Worm (Caenorhabditis elegans): ENCODE measurements around the gene F54B3.1.

Gene F54B3.1

ce11 chrII:10271093-10271492 is 20.0 kb downstream of the F54B3.1 start, which contains the start of gene F54B3.4:
Gene F54B3.4 (minus strand): TSS chrII:10271193.
- TF ChIP-seq F13C5.2 (tag; optimal IDR thresholded peaks at IDR 0.05) = no peak
- no peak for TF ChIP-seq scrt-1 (GFP tag; IDR thresholded peaks at IDR 0.05)
- no peak for TF ChIP-seq tbx-11 (GFP tag; IDR thresholded peaks at IDR 0.05)
- no peak for TF ChIP-seq ets-7 (tag; optimal IDR thresholded peaks at IDR 0.05)
- no peak for TF ChIP-seq ceh-36 (tag; optimal IDR thresholded peaks at IDR 0.05)
- no peak for TF ChIP-seq hmg-4 (GFP tag; optimal IDR thresholded peaks at IDR 0.05)
- TF ChIP-seq tra-4 (tag; optimal IDR thresholded peaks at IDR 0.05) = no peak
- no peak for TF ChIP-seq ceh-13 (GFP tag; optimal IDR thresholded peaks at IDR 0.05)
- TF ChIP-seq hnd-1 (tag; optimal IDR thresholded peaks at IDR 0.05) = no peak
- no peak for TF ChIP-seq ama-1 (optimal IDR thresholded peaks at IDR 0.05)
- no peak for TF ChIP-seq tbx-37 (GFP tag; conservative IDR thresholded peaks at IDR 0.05)
- TF ChIP-seq pes-1 (GFP tag; IDR thresholded peaks at IDR 0.05) = no peak
- no peak for TF ChIP-seq hmbx-1 (tag; optimal IDR thresholded peaks at IDR 0.05)
- no peak for TF ChIP-seq aly-1 (tag; optimal IDR thresholded peaks at IDR 0.05)

ce11 chrII:10279561-10279960 is 28.5 kb downstream of the F54B3.1 start, which contains the start of gene ZK971.1:
Gene ZK971.1 (minus strand): TSS chrII:10279661.
- no peak for TF ChIP-seq F13C5.2 (tag; optimal IDR thresholded peaks at IDR 0.05)
- no peak for TF ChIP-seq hmg-4 (GFP tag; optimal IDR thresholded peaks at IDR 0.05)
- no peak for TF ChIP-seq hnd-1 (tag; optimal IDR thresholded peaks at IDR 0.05)
- TF ChIP-seq ceh-13 (GFP tag; optimal IDR thresholded peaks at IDR 0.05) = no peak
- TF ChIP-seq tbx-37 (GFP tag; conservative IDR thresholded peaks at IDR 0.05) = no peak
- no peak for TF ChIP-seq hmbx-1 (tag; optimal IDR thresholded peaks at IDR 0.05)
- no peak for TF ChIP-seq flt-1 (GFP tag; IDR thresholded peaks at IDR 0.05)
- no peak for TF ChIP-seq B0310.2 (tag; optimal IDR thresholded peaks at IDR 0.05)
- no peak for TF ChIP-seq ama-1 (optimal IDR thresholded peaks at IDR 0.05)
- TF ChIP-seq tra-4 (tag; optimal IDR thresholded peaks at IDR 0.05) = no peak

- no peak for TF ChIP-seq ceh-13 (GFP tag; optimal IDR thresholded peaks at IDR 0.05)
- no peak for TF ChIP-seq flt-1 (GFP tag; IDR thresholded peaks at IDR 0.05)
- TF ChIP-seq tbx-11 (GFP tag; IDR thresholded peaks at IDR 0.05) = no peak
These were observed 30.6 kb downstream of the F54B3.1 start for ce11 chrII:10281674-10282073.

ce11 chrII:10283145-10283544 is 32.1 kb downstream of the F54B3.1 start:
- TF ChIP-seq tra-4 (tag; optimal IDR thresholded peaks at IDR 0.05) = no peak
- no peak for TF ChIP-seq flt-1 (GFP tag; IDR thresholded peaks at IDR 0.05)
- no peak for TF ChIP-seq F13C5.2 (tag; optimal IDR thresholded peaks at IDR 0.05)
- no peak for TF ChIP-seq B0310.2 (tag; optimal IDR thresholded peaks at IDR 0.05)
- TF ChIP-seq tbx-11 (GFP tag; IDR thresholded peaks at IDR 0.05) = no peak
- TF ChIP-seq tbx-37 (GFP tag; conservative IDR thresholded peaks at IDR 0.05) = no peak
- no peak for TF ChIP-seq ceh-13 (GFP tag; optimal IDR thresholded peaks at IDR 0.05)
- no peak for TF ChIP-seq ama-1 (optimal IDR thresholded peaks at IDR 0.05)
- TF ChIP-seq ceh-36 (tag; optimal IDR thresholded peaks at IDR 0.05) = no peak
- no peak for TF ChIP-seq hmbx-1 (tag; optimal IDR thresholded peaks at IDR 0.05)
- no peak for TF ChIP-seq scrt-1 (GFP tag; IDR thresholded peaks at IDR 0.05)
- TF ChIP-seq ets-7 (tag; optimal IDR thresholded peaks at IDR 0.05) = no peak
- TF ChIP-seq sea-1 (GFP tag; conservative IDR thresholded peaks at IDR 0.05) = no peak

ce11 chrII:10284991-10285390 is 33.9 kb downstream of the F54B3.1 start:
- TF ChIP-seq ceh-13 (GFP tag; optimal IDR thresholded peaks at IDR 0.05) = no peak

- no peak for TF ChIP-seq aly-1 (tag; optimal IDR thresholded peaks at IDR 0.05)
- TF ChIP-seq B0310.2 (tag; optimal IDR thresholded peaks at IDR 0.05) = no peak
- TF ChIP-seq hmg-4 (GFP tag; optimal IDR thresholded peaks at IDR 0.05) = no peak
- no peak for TF ChIP-seq ama-1 (optimal IDR thresholded peaks at IDR 0.05)
- TF ChIP-seq hmbx-1 (tag; optimal IDR thresholded peaks at IDR 0.05) = no peak
- no peak for TF ChIP-seq pes-1 (GFP tag; IDR thresholded peaks at IDR 0.05)
- TF ChIP-seq tbx-11 (GFP tag; IDR thresholded peaks at IDR 0.05) = no peak
- TF ChIP-seq ceh-36 (tag; optimal IDR thresholded peaks at IDR 0.05) = no peak
- no peak for TF ChIP-seq sea-1 (GFP tag; conservative IDR thresholded peaks at IDR 0.05)
- no peak for TF ChIP-seq tbx-37 (GFP tag; conservative IDR thresholded peaks at IDR 0.05)
- TF ChIP-seq ceh-13 (GFP tag; optimal IDR thresholded peaks at IDR 0.05) = no peak
- TF ChIP-seq F13C5.2 (tag; optimal IDR thresholded peaks at IDR 0.05) = no peak
- no peak for TF ChIP-seq tra-4 (tag; optimal IDR thresholded peaks at IDR 0.05)
- no peak for TF ChIP-seq flt-1 (GFP tag; IDR thresholded peaks at IDR 0.05)
- no peak for TF ChIP-seq ets-7 (tag; optimal IDR thresholded peaks at IDR 0.05)
- no peak for TF ChIP-seq hnd-1 (tag; optimal IDR thresholded peaks at IDR 0.05)
These were observed 37.9 kb downstream of the F54B3.1 start for ce11 chrII:10288926-10289325.

- TF ChIP-seq hmg-4 (GFP tag; optimal IDR thresholded peaks at IDR 0.05) (no peak), ets-7 (tag; optimal IDR thresholded peaks at IDR 0.05) (no peak), ceh-36 (tag; optimal IDR thresholded peaks at IDR 0.05) (no peak), tra-4 (tag; optimal IDR thresholded peaks at IDR 0.05) (no peak), aly-1 (tag; optimal IDR thresholded peaks at IDR 0.05) (no peak), hmbx-1 (tag; optimal IDR thresholded peaks at IDR 0.05) (no peak), flt-1 (GFP tag; IDR thresholded peaks at IDR 0.05) (no peak), scrt-1 (GFP tag; IDR thresholded peaks at IDR 0.05) (no peak), hnd-1 (tag; optimal IDR thresholded peaks at IDR 0.05) (no peak), tbx-11 (GFP tag; IDR thresholded peaks at IDR 0.05) (no peak), B0310.2 (tag; optimal IDR thresholded peaks at IDR 0.05) (no peak), ama-1 (optimal IDR thresholded peaks at IDR 0.05) (no peak), pes-1 (GFP tag; IDR thresholded peaks at IDR 0.05) (no peak), sea-1 (GFP tag; conservative IDR thresholded peaks at IDR 0.05) (no peak), ceh-13 (GFP tag; optimal IDR thresholded peaks at IDR 0.05) (no peak), tbx-37 (GFP tag; conservative IDR thresholded peaks at IDR 0.05) (no peak), F13C5.2 (tag; optimal IDR thresholded peaks at IDR 0.05) (no peak)
These were observed 43.2 kb downstream of the F54B3.1 start for ce11 chrII:10294262-10294661.

- TF ChIP-seq tbx-37 (GFP tag; conservative IDR thresholded peaks at IDR 0.05) (no peak), F13C5.2 (tag; optimal IDR thresholded peaks at IDR 0.05) (no peak), hmg-4 (GFP tag; optimal IDR thresholded peaks at IDR 0.05) (no peak), flt-1 (GFP tag; IDR thresholded peaks at IDR 0.05) (no peak), tra-4 (tag; optimal IDR thresholded peaks at IDR 0.05) (no peak), hmbx-1 (tag; optimal IDR thresholded peaks at IDR 0.05) (no peak), hnd-1 (tag; optimal IDR thresholded peaks at IDR 0.05) (no peak), ama-1 (optimal IDR thresholded peaks at IDR 0.05) (no peak), scrt-1 (GFP tag; IDR thresholded peaks at IDR 0.05) (no peak), ets-7 (tag; optimal IDR thresholded peaks at IDR 0.05) (no peak), sea-1 (GFP tag; conservative IDR thresholded peaks at IDR 0.05) (no peak), ceh-36 (tag; optimal IDR thresholded peaks at IDR 0.05) (no peak), B0310.2 (tag; optimal IDR thresholded peaks at IDR 0.05) (no peak), ceh-13 (GFP tag; optimal IDR thresholded peaks at IDR 0.05) (no peak), pes-1 (GFP tag; IDR thresholded peaks at IDR 0.05) (no peak), aly-1 (tag; optimal IDR thresholded peaks at IDR 0.05) (no peak), tbx-11 (GFP tag; IDR thresholded peaks at IDR 0.05) (no peak)
These were observed 49.1 kb downstream of the F54B3.1 start, which contains the start of gene nep-26 for ce11 chrII:10300082-10300749. Gene nep-26 (minus strand): TSS chrII:10300132.
